Fruit fly (Drosophila melanogaster) whole organism, pupa: ENCODE measurements around the gene Kots.
A peak's percentile ranks its signal among the peaks of the same experiment; 100 is the strongest.

Source experiments
- CG12605 ChIP-seq: fragments of 200-800 bp; sonication (Bioruptor generic); IDR thresholded peaks from 2 replicates; pipeline ENCODE4 v1.3.6; 2022; ENCODE audit warnings: missing biosample characterization, missing genetic modification characterization
- CG14655 ChIP-seq: fragments of 200-800 bp; sonication (Bioruptor generic); optimal IDR thresholded peaks from 3 replicates; lab custom pipeline; 2017; ENCODE audit warnings: mild to moderate bottlenecking, missing biosample characterization, missing genetic modification reagents, missing genetic modification characterization
- CG15710 ChIP-seq: fragments of 200-800 bp; sonication (Bioruptor generic); optimal IDR thresholded peaks from 2 replicates; lab custom pipeline; 2018; ENCODE audit warnings: missing biosample characterization, mild to moderate bottlenecking, missing genetic modification characterization, moderate library complexity
- CG17806 ChIP-seq: fragments of 200-800 bp; sonication (Bioruptor generic); optimal IDR thresholded peaks from 2 replicates; lab custom pipeline; 2018; ENCODE audit warnings: missing biosample characterization, mild to moderate bottlenecking, missing genetic modification characterization, moderate library complexity
- CG34367 ChIP-seq: fragments of 200-800 bp; sonication (Bioruptor generic); optimal IDR thresholded peaks from 2 replicates; lab custom pipeline; 2018; ENCODE audit warnings: missing biosample characterization, mild to moderate bottlenecking, missing genetic modification characterization
- CG4496 ChIP-seq: fragments of 200-800 bp; sonication (Bioruptor generic); IDR thresholded peaks from 3 replicates; pipeline ENCODE4 v1.3.6; 2022; ENCODE audit warnings: missing biosample characterization, missing genetic modification characterization
- CG8159 ChIP-seq: fragments of 200-800 bp; sonication (Bioruptor generic); optimal IDR thresholded peaks from 3 replicates; lab custom pipeline; 2018; ENCODE audit warnings: missing biosample characterization, mild to moderate bottlenecking, missing genetic modification characterization, moderate library complexity
- CG8301 ChIP-seq: fragments of 200-800 bp; sonication (Bioruptor generic); optimal IDR thresholded peaks from 2 replicates; lab custom pipeline; 2018; ENCODE audit warnings: missing biosample characterization, mild to moderate bottlenecking, missing genetic modification characterization
- CG9948 ChIP-seq: fragments of 200-800 bp; sonication (Bioruptor generic); optimal IDR thresholded peaks from 2 replicates; lab custom pipeline; 2018; ENCODE audit warnings: missing biosample characterization, mild to moderate bottlenecking, missing genetic modification characterization, moderate library complexity
- EcR ChIP-seq: fragments of 200-800 bp; sonication (Bioruptor generic); optimal IDR thresholded peaks from 3 replicates; lab custom pipeline; 2019; ENCODE audit warnings: missing biosample characterization, missing genetic modification characterization, mild to moderate bottlenecking, moderate library complexity, missing genetic modification reagents
- Pif1A ChIP-seq: fragments of 200-800 bp; sonication (Bioruptor generic); optimal IDR thresholded peaks from 3 replicates; lab custom pipeline; 2016; ENCODE audit warnings: missing biosample characterization, missing genetic modification characterization
- Pif1B ChIP-seq: fragments of 200-800 bp; sonication (Bioruptor generic); optimal IDR thresholded peaks from 3 replicates; lab custom pipeline; 2016; ENCODE audit warnings: missing biosample characterization, missing genetic modification characterization
- Snoo ChIP-seq: fragments of 200-800 bp; sonication (Bioruptor generic); optimal IDR thresholded peaks from 3 replicates; lab custom pipeline; 2017; ENCODE audit warnings: missing biosample characterization, mild to moderate bottlenecking, missing genetic modification characterization, inconsistent platforms
- fd96Ca ChIP-seq: fragments of 200-800 bp; sonication (Bioruptor generic); IDR thresholded peaks from 3 replicates; pipeline ENCODE4 v1.3.6; 2022; ENCODE audit warnings: missing biosample characterization, missing genetic modification characterization

DNA sequence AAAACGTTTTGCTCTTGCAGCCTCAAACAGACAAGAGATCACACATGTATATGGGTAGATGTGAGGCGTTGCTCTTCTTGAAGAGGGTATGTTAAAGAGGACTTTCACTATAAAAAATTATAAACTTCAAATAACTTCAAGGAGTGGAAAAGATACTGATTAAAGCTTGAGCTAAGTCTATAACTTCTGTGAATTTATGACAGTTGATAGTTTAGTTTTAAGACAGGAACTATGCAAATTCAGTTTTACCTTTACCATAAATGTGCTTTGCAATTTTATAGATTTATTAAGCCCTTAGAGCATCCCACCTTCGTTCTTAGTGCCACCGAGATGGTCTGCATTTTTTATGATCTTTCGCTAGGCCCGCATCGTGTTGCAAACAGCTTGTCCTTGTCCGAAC lies 47.4 kb downstream of the Kots start:
- peak; percentile 74 for TF ChIP-seq CG15710 (tag; lab: Kevin White, UChicago)
- no peak for TF ChIP-seq CG8301 (tag; lab: Kevin White, UChicago)
- peak; percentile 63 for TF ChIP-seq CG34367
- TF ChIP-seq EcR (GFP tag; lab: Kevin White, UChicago) = no peak
- peak; percentile 53 for TF ChIP-seq CG17806 (tag; lab: Kevin White, UChicago)
- TF ChIP-seq Pif1B (GFP tag; lab: Kevin White, UChicago) = no peak
- TF ChIP-seq CG8159 = peak; percentile 77
- TF ChIP-seq fd96Ca (GFP tag; lab: Robert Waterston, UW) = no peak
- peak; percentile 15 for TF ChIP-seq Pif1A (GFP tag; lab: Kevin White, UChicago)
- peak; percentile 30 for TF ChIP-seq CG14655 (GFP tag; lab: Kevin White, UChicago)
- TF ChIP-seq CG9948 = peak; percentile 66
- TF ChIP-seq Snoo (tag; lab: Kevin White, UChicago) = no peak
- no peak for TF ChIP-seq CG12605 (GFP tag; lab: Robert Waterston, UW)
- TF ChIP-seq CG4496 (GFP tag; lab: Robert Waterston, UW) = no peak
